Worm (Caenorhabditis elegans): ENCODE measurements around the gene ech-4.

The ech-4 gene

ce11 chrII:10829572-10829971 is 8.7 kb downstream of the ech-4 start:
- TF ChIP-seq pqm-1 (tag; optimal IDR thresholded peaks at IDR 0.05) (no peak), fkh-10 (GFP tag; optimal IDR thresholded peaks at IDR 0.05) (no peak)

- no peak for TF ChIP-seq zip-4 (GFP tag; optimal IDR thresholded peaks at IDR 0.05)
Measured at ce11 chrII:10834717-10835116, 13.9 kb downstream of the ech-4 start.

ce11 chrII:10838550-10838949 is 17.7 kb downstream of the ech-4 start:
- no peak for TF ChIP-seq efl-3 (GFP tag; optimal IDR thresholded peaks at IDR 0.05)
- no peak for TF ChIP-seq ceh-82 (tag; optimal IDR thresholded peaks at IDR 0.05)
- no peak for TF ChIP-seq ceh-8 (GFP tag; optimal IDR thresholded peaks at IDR 0.05)

ce11 chrII:10840067-10840466 is 19.2 kb downstream of the ech-4 start:
- TF ChIP-seq ztf-4 (tag; optimal IDR thresholded peaks at IDR 0.05) (peak; percentile 58), nhr-11 (tag; optimal IDR thresholded peaks at IDR 0.05) (no peak), nhr-90 (tag; optimal IDR thresholded peaks at IDR 0.05; ENCODE audit: poor library complexity) (peak; percentile 87), mab-9 (GFP tag; IDR thresholded peaks at IDR 0.05) (peak; percentile 53; the same call in 1 of the 2 replicates), nhr-76 (tag; optimal IDR thresholded peaks at IDR 0.05) (peak; percentile 20), nhr-20 (tag; optimal IDR thresholded peaks at IDR 0.05) (peak; percentile 88), ets-5 (GFP tag; IDR thresholded peaks at IDR 0.05) (no peak), sox-4 (tag; optimal IDR thresholded peaks at IDR 0.05) (peak; percentile 66), ceh-90 (tag; optimal IDR thresholded peaks at IDR 0.05) (peak; percentile 6), zip-4 (GFP tag; optimal IDR thresholded peaks at IDR 0.05) (peak; percentile 52), hlh-4 (tag; optimal IDR thresholded peaks at IDR 0.05) (no peak), lin-35 (GFP tag; optimal IDR thresholded peaks at IDR 0.05) (peak; percentile 77 to 89), mep-1 (tag; optimal IDR thresholded peaks at IDR 0.05) (peak; percentile 82), dsc-1 (tag; optimal IDR thresholded peaks at IDR 0.05) (peak; percentile 88), lin-15B (tag; optimal IDR thresholded peaks at IDR 0.05) (no peak), pax-3 (tag; optimal IDR thresholded peaks at IDR 0.05) (peak; percentile 35), irx-1 (tag; optimal IDR thresholded peaks at IDR 0.05) (peak; percentile 77), snu-23 (GFP tag; optimal IDR thresholded peaks at IDR 0.05) (peak; percentile 93), skn-1 (tag; optimal IDR thresholded peaks at IDR 0.05) (peak; percentile 74), pag-3 (tag; optimal IDR thresholded peaks at IDR 0.05; ENCODE audit: borderline replicate concordance, insufficient read depth) (no peak), elt-3 (tag; optimal IDR thresholded peaks at IDR 0.05) (peak in 4 of 6 experiments; percentile 55 to 83 (median 64)), ces-1 (GFP tag; optimal IDR thresholded peaks at IDR 0.05) (no peak), hlh-17 (GFP tag; optimal IDR thresholded peaks at IDR 0.05; ENCODE audit: borderline replicate concordance) (no peak), hpl-2 (GFP tag; optimal IDR thresholded peaks at IDR 0.05) (no peak), alr-1 (tag; optimal IDR thresholded peaks at IDR 0.05; ENCODE audit: borderline replicate concordance) (no peak), nhr-77 (tag; optimal IDR thresholded peaks at IDR 0.05) (peak; percentile 63), dpl-1 (GFP tag; optimal IDR thresholded peaks at IDR 0.05) (peak; percentile 58 to 70 (median 69)), jun-1 (tag; optimal IDR thresholded peaks at IDR 0.05) (peak; percentile 70), egl-27 (tag; optimal IDR thresholded peaks at IDR 0.05) (peak in 1 of 2 experiments; percentile 54), C34B4.2 (tag; optimal IDR thresholded peaks at IDR 0.05) (no peak), lsy-2 (tag; optimal IDR thresholded peaks at IDR 0.05) (peak; percentile 77 to 79), ceh-88 (GFP tag; IDR thresholded peaks at IDR 0.05) (peak; percentile 59; the same call in 1 of the 2 replicates), fkh-4 (tag; optimal IDR thresholded peaks at IDR 0.05; ENCODE audit: borderline replicate concordance) (peak; percentile 39), sptf-1 (tag; optimal IDR thresholded peaks at IDR 0.05) (no peak), Y116A8C.19 (tag; optimal IDR thresholded peaks at IDR 0.05; ENCODE audit: borderline replicate concordance) (no peak), elt-2 (tag; optimal IDR thresholded peaks at IDR 0.05) (peak; percentile 55), nhr-237 (tag; optimal IDR thresholded peaks at IDR 0.05) (peak; percentile 23), pqm-1 (tag; optimal IDR thresholded peaks at IDR 0.05) (no peak), snpc-4 (tag; optimal IDR thresholded peaks at IDR 0.05) (peak; percentile 39), F16B12.6 (tag; optimal IDR thresholded peaks at IDR 0.05) (peak; percentile 59), rnt-1 (tag; optimal IDR thresholded peaks at IDR 0.05) (peak; percentile 93), aha-1 (tag; optimal IDR thresholded peaks at IDR 0.05) (no peak)
